Worm (Caenorhabditis elegans): Measurements from ENCODE around the gene mex-5.

mex-5 gene

DNA sequence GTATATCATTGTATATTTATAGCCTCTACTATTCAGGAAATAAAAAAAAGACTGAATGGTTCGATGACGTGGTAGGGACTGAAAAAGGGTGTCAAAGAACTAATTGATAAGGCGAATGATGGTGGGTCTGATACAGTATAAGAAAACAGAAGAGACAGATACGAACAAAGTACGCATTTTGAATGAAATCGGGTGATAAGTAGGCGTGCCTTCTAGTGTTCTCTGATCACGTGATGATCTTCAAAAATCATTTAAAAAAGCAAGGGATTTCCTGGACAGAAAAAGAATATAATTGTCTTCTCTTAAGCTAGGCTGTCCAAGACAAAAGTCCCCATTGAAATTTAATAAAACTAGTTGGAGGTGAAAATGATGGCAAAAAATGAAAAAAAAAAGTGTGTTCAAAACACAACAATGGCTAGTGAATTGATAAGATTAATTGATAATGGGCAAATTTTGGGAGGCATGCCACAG, 39.8 kb downstream of the mex-5 start (continued):
- TF ChIP-seq peb-1 (tag; optimal IDR thresholded peaks at IDR 0.05) = no peak
- no peak for TF ChIP-seq nhr-77 (tag; optimal IDR thresholded peaks at IDR 0.05)

DNA sequence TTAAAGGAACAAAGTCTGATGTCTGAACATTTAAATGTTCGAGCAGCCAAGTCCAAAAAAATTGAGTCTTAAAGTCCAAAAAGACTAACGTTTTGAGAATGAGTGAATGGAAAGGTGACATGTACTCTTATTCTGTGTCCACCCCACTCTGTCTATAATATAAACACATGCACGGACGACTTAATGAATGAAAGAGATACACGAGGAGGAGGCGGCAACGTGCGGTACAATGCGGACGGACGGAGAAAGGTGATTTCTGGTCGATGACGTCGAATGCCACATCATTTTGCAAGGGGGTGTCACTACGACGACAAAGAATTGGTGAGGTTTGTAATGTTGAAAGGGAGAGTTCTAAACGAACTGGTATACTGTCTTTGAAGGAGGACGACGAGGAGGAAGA, 41.2 kb downstream of the mex-5 start:
- TF ChIP-seq fos-1 (tag; optimal IDR thresholded peaks at IDR 0.05) = peak; percentile 8
- TF ChIP-seq blmp-1 (tag; optimal IDR thresholded peaks at IDR 0.05; ENCODE audit: insufficient read depth) = peak; percentile 59
- TF ChIP-seq dmd-4 (tag; optimal IDR thresholded peaks at IDR 0.05) = no peak
- TF ChIP-seq mab-5 (tag; optimal IDR thresholded peaks at IDR 0.05) = no peak
- TF ChIP-seq nhr-11 (tag; optimal IDR thresholded peaks at IDR 0.05) = no peak
- no peak for TF ChIP-seq ztf-4 (tag; optimal IDR thresholded peaks at IDR 0.05)
- TF ChIP-seq mbf-1 (tag; optimal IDR thresholded peaks at IDR 0.05) = no peak

DNA sequence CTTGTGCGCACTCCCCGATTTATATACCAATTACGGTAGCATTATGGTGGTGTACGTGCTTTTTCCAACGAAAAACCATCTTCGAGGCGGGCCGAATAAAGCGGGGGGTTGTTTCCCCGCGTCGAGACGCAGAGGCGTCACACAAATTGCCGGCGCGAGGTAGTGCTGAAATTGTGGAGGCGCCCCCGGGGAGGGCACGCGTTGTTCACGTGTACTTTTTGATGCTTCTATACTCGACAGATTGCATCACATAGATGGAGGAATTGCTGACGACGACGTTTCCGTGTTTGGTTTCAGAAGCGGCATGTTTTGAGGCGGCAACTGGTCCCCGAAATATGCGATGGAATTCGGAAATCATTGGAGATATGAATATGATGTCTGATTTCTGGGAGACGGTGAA, 41.7 kb downstream of the mex-5 start:
- TF ChIP-seq alr-1 (tag; optimal IDR thresholded peaks at IDR 0.05) (no peak), nhr-237 (tag; optimal IDR thresholded peaks at IDR 0.05) (no peak), Y55F3AM.14 (GFP tag; optimal IDR thresholded peaks at IDR 0.05) (peak; percentile 85), lsy-2 (tag; optimal IDR thresholded peaks at IDR 0.05) (peak in 1 of 2 experiments; percentile 85), sma-3 (GFP tag; optimal IDR thresholded peaks at IDR 0.05) (peak; percentile 97), nhr-10 (tag; optimal IDR thresholded peaks at IDR 0.05) (no peak), mbf-1 (tag; optimal IDR thresholded peaks at IDR 0.05) (no peak), unc-55 (GFP tag; optimal IDR thresholded peaks at IDR 0.05) (peak; percentile 86), lin-13 (GFP tag; optimal IDR thresholded peaks at IDR 0.05) (peak; percentile 76), nhr-25 (tag; optimal IDR thresholded peaks at IDR 0.05) (peak; percentile 91), ztf-4 (tag; optimal IDR thresholded peaks at IDR 0.05) (no peak), skn-1 (tag; optimal IDR thresholded peaks at IDR 0.05) (no peak), egl-27 (tag; optimal IDR thresholded peaks at IDR 0.05) (peak; percentile 94), mdl-1 (tag; optimal IDR thresholded peaks at IDR 0.05) (peak; percentile 73 to 91), nhr-23 (tag; optimal IDR thresholded peaks at IDR 0.05) (no peak), peb-1 (tag; optimal IDR thresholded peaks at IDR 0.05) (no peak), aly-2 (tag; optimal IDR thresholded peaks at IDR 0.05) (no peak), elt-3 (tag; optimal IDR thresholded peaks at IDR 0.05) (no peak), lin-11 (tag; optimal IDR thresholded peaks at IDR 0.05) (peak; percentile 70), crh-2 (tag; optimal IDR thresholded peaks at IDR 0.05) (peak; percentile 89), ama-1 (optimal IDR thresholded peaks at IDR 0.05) (no peak), ZK546.5 (tag; optimal IDR thresholded peaks at IDR 0.05) (no peak), nhr-11 (tag; optimal IDR thresholded peaks at IDR 0.05) (no peak), R02D3.7 (tag; optimal IDR thresholded peaks at IDR 0.05) (no peak), lin-39 (tag; optimal IDR thresholded peaks at IDR 0.05) (no peak), sem-4 (tag; optimal IDR thresholded peaks at IDR 0.05) (peak; percentile 83), nhr-6 (tag; optimal IDR thresholded peaks at IDR 0.05) (peak; percentile 31), unc-39 (tag; optimal IDR thresholded peaks at IDR 0.05) (no peak), snpc-4 (tag; optimal IDR thresholded peaks at IDR 0.05) (peak; percentile 31), mab-5 (tag; optimal IDR thresholded peaks at IDR 0.05) (no peak), blmp-1 (tag; optimal IDR thresholded peaks at IDR 0.05; ENCODE audit: insufficient read depth) (peak; percentile 60), nhr-129 (tag; optimal IDR thresholded peaks at IDR 0.05) (peak; percentile 100), ceh-16 (tag; optimal IDR thresholded peaks at IDR 0.05) (peak; percentile 9), zag-1 (tag; optimal IDR thresholded peaks at IDR 0.05) (peak; percentile 69), ztf-11 (tag; optimal IDR thresholded peaks at IDR 0.05) (no peak), unc-62 (GFP tag; optimal IDR thresholded peaks at IDR 0.05) (no peak), ceh-82 (tag; optimal IDR thresholded peaks at IDR 0.05) (no peak), C34F6.9 (tag; optimal IDR thresholded peaks at IDR 0.05) (peak; percentile 87), gmeb-1 (tag; optimal IDR thresholded peaks at IDR 0.05) (peak; percentile 69), ztf-1 (GFP tag; conservative IDR thresholded peaks at IDR 0.05) (no peak), nhr-21 (tag; optimal IDR thresholded peaks at IDR 0.05) (peak; percentile 93), F13H6.1 (tag; optimal IDR thresholded peaks at IDR 0.05) (peak; percentile 91), nhr-77 (tag; optimal IDR thresholded peaks at IDR 0.05) (no peak), elt-1 (tag; optimal IDR thresholded peaks at IDR 0.05) (no peak), dmd-4 (tag; optimal IDR thresholded peaks at IDR 0.05) (no peak), nhr-12 (tag; optimal IDR thresholded peaks at IDR 0.05) (no peak), sma-9 (GFP tag; optimal IDR thresholded peaks at IDR 0.05) (peak; percentile 99), sma-9 (tag; optimal IDR thresholded peaks at IDR 0.05) (peak; percentile 33), fos-1 (tag; optimal IDR thresholded peaks at IDR 0.05) (peak; percentile 81)
